Worm (Caenorhabditis elegans): ENCODE data around the gene oac-4.

ce11 chrII:3805518-3805917 lies 30.3 kb downstream of the oac-4 start:
- TF ChIP-seq cog-1 (tag; optimal IDR thresholded peaks at IDR 0.05) (no peak), flt-1 (GFP tag; IDR thresholded peaks at IDR 0.05) (no peak)
